Fruit fly (Drosophila melanogaster) whole organism, adult: Measurements from ENCODE around the gene Ciz1.

Experiments
- cic ChIP-seq: fragments of 200-800 bp; sonication (Bioruptor generic); optimal IDR thresholded peaks from 2 replicates; lab custom pipeline; 2017; ENCODE audit warnings: missing biosample characterization, mild to moderate bottlenecking, missing genetic modification characterization, moderate library complexity
- kay ChIP-seq: fragments of 200-800 bp; sonication (Bioruptor generic); peaks from one replicate; lab custom pipeline; 2016; ENCODE audit warnings: missing biosample characterization, missing genetic modification characterization, borderline replicate concordance

dm6 chr3L:9859624-9860023, 4.8 kb upstream of the Ciz1 start, which contains the start of gene CG10809:
- TF ChIP-seq kay (GFP tag; lab: Kevin White, UChicago): no peak
- peak; percentile 34 for TF ChIP-seq cic (GFP tag; lab: Kevin White, UChicago)
